Fruit fly (Drosophila melanogaster) S2 (cell line): ENCODE results near the gene Srg3.

Source experiments
- CG8478 ChIP-seq: fragments of >200 bp; optimal IDR thresholded peaks from 2 replicates; lab custom pipeline; 2018
- CTCF ChIP-seq, 2 experiments: fragments of >200 bp; optimal IDR thresholded peaks; 2 replicates each; lab custom pipeline; 2018

DNA sequence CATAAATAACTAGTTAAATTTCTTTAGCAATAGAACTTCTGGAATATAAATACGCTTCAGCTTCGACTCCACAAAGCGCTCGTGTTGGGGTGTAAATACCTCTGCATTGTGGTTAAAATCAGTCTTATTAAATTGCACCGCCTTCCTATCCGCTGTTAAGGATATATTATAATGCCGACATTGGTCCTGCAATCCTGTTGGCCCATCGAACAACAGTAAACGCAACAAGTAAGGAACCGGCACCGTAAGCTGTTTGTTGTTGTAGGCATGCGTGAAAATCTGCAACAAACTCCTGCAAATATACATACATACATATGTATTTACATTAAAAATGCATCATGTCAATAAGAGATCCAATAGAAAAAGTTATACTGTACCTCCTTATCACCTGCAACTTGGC is 13.4 kb downstream of the Srg3 start:
- TF ChIP-seq CTCF (optimal IDR thresholded peaks at IDR 0.05; lab: Kevin White, UChicago) = no peak
- TF ChIP-seq CG8478 (lab: Kevin White, UChicago) = no peak
